Worm (Caenorhabditis elegans) whole organism, L3 larva: ENCODE measurements around the gene cutl-11.

Source experiments
- R02D3.7 ChIP-seq: fragments of 150-350 bp; optimal IDR thresholded peaks from 2 replicates; lab custom pipeline; 2014; ENCODE audit warnings: missing biosample characterization, missing genetic modification characterization
- ama-1 ChIP-seq: fragments of 150-350 bp; optimal IDR thresholded peaks from 2 replicates; lab custom pipeline; 2018
- ceh-16 ChIP-seq: sonication (generic microtip); optimal IDR thresholded peaks from 2 replicates; lab custom pipeline; 2017; ENCODE audit warnings: missing biosample characterization, missing genetic modification characterization
- ceh-28 ChIP-seq: fragments of 150-350 bp; optimal IDR thresholded peaks from 2 replicates; lab custom pipeline; 2014; ENCODE audit warnings: missing biosample characterization, missing genetic modification reagents, missing genetic modification characterization
- ceh-9 ChIP-seq: sonication (generic microtip); optimal IDR thresholded peaks from 2 replicates; lab custom pipeline; 2018; ENCODE audit warnings: missing biosample characterization, missing genetic modification characterization
- egl-5 ChIP-seq: fragments of 150-350 bp; optimal IDR thresholded peaks from 2 replicates; lab custom pipeline; 2017; ENCODE audit warnings: missing biosample characterization, missing genetic modification reagents, missing genetic modification characterization, inconsistent platforms
- elt-1 ChIP-seq: fragments of 150-350 bp; optimal IDR thresholded peaks from 2 replicates; lab custom pipeline; 2014; ENCODE audit warnings: missing biosample characterization, missing genetic modification characterization
- elt-2 ChIP-seq: sonication (generic microtip); optimal IDR thresholded peaks from 2 replicates; lab custom pipeline; 2016; ENCODE audit warnings: missing genetic modification reagents, mild to moderate bottlenecking, missing genetic modification characterization, missing compliant biosample characterization
- elt-3 ChIP-seq, 3 experiments: fragments of 150-350 bp in 1 of 3; sonication (generic microtip) in 2 of 3; optimal IDR thresholded peaks; 2 replicates in 2 of 3; 4 replicates in 1 of 3; lab custom pipeline; 2014 to 2017; ENCODE audit warnings: missing biosample characterization in 3 of 3, missing genetic modification characterization in 3 of 3
- fkh-10 ChIP-seq: sonication (generic microtip); optimal IDR thresholded peaks from 2 replicates; lab custom pipeline; 2017; ENCODE audit warnings: missing biosample characterization, missing genetic modification reagents, missing genetic modification characterization
- fos-1 ChIP-seq: fragments of 150-350 bp; optimal IDR thresholded peaks from 2 replicates; lab custom pipeline; 2014; ENCODE audit warnings: missing biosample characterization, missing genetic modification characterization
- jun-1 ChIP-seq: fragments of 150-350 bp; optimal IDR thresholded peaks from 2 replicates; lab custom pipeline; 2014; ENCODE audit warnings: missing biosample characterization, missing genetic modification reagents, missing genetic modification characterization
- lin-39 ChIP-seq: fragments of 150-350 bp; optimal IDR thresholded peaks from 2 replicates; lab custom pipeline; 2018; ENCODE audit warnings: missing biosample characterization, missing genetic modification reagents, missing genetic modification characterization
- lsy-12 ChIP-seq: sonication (generic microtip); optimal IDR thresholded peaks from 2 replicates; lab custom pipeline; 2016; ENCODE audit warnings: mild to moderate bottlenecking, missing genetic modification characterization, missing compliant biosample characterization
- nfya-1 ChIP-seq: sonication (generic microtip); optimal IDR thresholded peaks from 2 replicates; lab custom pipeline; 2017; ENCODE audit warnings: missing genetic modification characterization, mild to moderate bottlenecking, missing compliant biosample characterization, antibody characterized with exemption, moderate library complexity; ENCODE audit not compliant: insufficient read depth
- nhr-11 ChIP-seq: fragments of 150-350 bp; optimal IDR thresholded peaks from 2 replicates; lab custom pipeline; 2014; ENCODE audit warnings: missing biosample characterization, missing genetic modification characterization
- nhr-12 ChIP-seq: fragments of 150-350 bp; optimal IDR thresholded peaks from 2 replicates; lab custom pipeline; 2014; ENCODE audit warnings: missing biosample characterization, missing genetic modification characterization
- nhr-23 ChIP-seq: fragments of 150-350 bp; optimal IDR thresholded peaks from 2 replicates; lab custom pipeline; 2014; ENCODE audit warnings: missing biosample characterization, missing genetic modification reagents, missing genetic modification characterization
- nhr-237 ChIP-seq: fragments of 150-350 bp; optimal IDR thresholded peaks from 2 replicates; lab custom pipeline; 2014; ENCODE audit warnings: missing biosample characterization, missing genetic modification characterization
- nhr-25 ChIP-seq: sonication (generic microtip); optimal IDR thresholded peaks from 2 replicates; lab custom pipeline; 2017; ENCODE audit warnings: missing biosample characterization, missing genetic modification characterization
- nhr-28 ChIP-seq: fragments of 150-350 bp; optimal IDR thresholded peaks from 2 replicates; lab custom pipeline; 2014; ENCODE audit warnings: missing biosample characterization, missing genetic modification characterization
- nhr-43 ChIP-seq: sonication (generic microtip); optimal IDR thresholded peaks from 2 replicates; lab custom pipeline; 2016; ENCODE audit warnings: mild to moderate bottlenecking, missing genetic modification characterization, missing compliant biosample characterization; ENCODE audit not compliant: poor library complexity, severe bottlenecking
- nhr-76 ChIP-seq: fragments of 150-350 bp; sonication (generic microtip); optimal IDR thresholded peaks from 5 replicates; lab custom pipeline; 2014; ENCODE audit warnings: missing biosample characterization, missing genetic modification characterization
- nhr-77 ChIP-seq: fragments of 150-350 bp; optimal IDR thresholded peaks from 2 replicates; lab custom pipeline; 2014; ENCODE audit warnings: missing biosample characterization, missing genetic modification characterization
- pha-4 ChIP-seq: fragments of 150-350 bp; optimal IDR thresholded peaks from 2 replicates; lab custom pipeline; 2014; ENCODE audit warnings: missing biosample characterization, missing genetic modification reagents, missing genetic modification characterization
- pqm-1 ChIP-seq: fragments of 150-350 bp; optimal IDR thresholded peaks from 2 replicates; lab custom pipeline; 2017; ENCODE audit warnings: missing biosample characterization, missing genetic modification characterization, inconsistent platforms
- sea-2 ChIP-seq: fragments of 150-350 bp; sonication (generic microtip); optimal IDR thresholded peaks from 4 replicates; lab custom pipeline; 2014; ENCODE audit warnings: missing biosample characterization, missing genetic modification reagents, missing genetic modification characterization
- unc-39 ChIP-seq: sonication (generic microtip); optimal IDR thresholded peaks from 4 replicates; lab custom pipeline; 2017; ENCODE audit warnings: missing biosample characterization, missing genetic modification characterization
- unc-62 ChIP-seq: fragments of 150-350 bp; sonication (generic microtip); optimal IDR thresholded peaks from 4 replicates; lab custom pipeline; 2014; ENCODE audit warnings: missing biosample characterization, missing genetic modification reagents, missing genetic modification characterization
- zag-1 ChIP-seq: fragments of 150-350 bp; optimal IDR thresholded peaks from 2 replicates; lab custom pipeline; 2014; ENCODE audit warnings: missing biosample characterization, missing genetic modification characterization
- ztf-4 ChIP-seq: fragments of 150-350 bp; optimal IDR thresholded peaks from 2 replicates; lab custom pipeline; 2014; ENCODE audit warnings: missing biosample characterization, missing genetic modification characterization

cutl-11 gene

ce11 chrX:11693092-11693491, 42.4 kb upstream of the cutl-11 start, which contains the start of gene smcl-1 (continued):
- TF ChIP-seq nhr-25 (peak; percentile 31), ama-1 (lab: Kevin White, UChicago) (no peak), jun-1 (tag; lab: Kevin White, UChicago) (no peak), ztf-4 (no peak), elt-2 (tag; lab: Kevin White, UChicago) (peak; percentile 28), sea-2 (GFP tag; lab: Kevin White, UChicago) (no peak), elt-3 (tag; optimal IDR thresholded peaks at IDR 0.05; lab: Kevin White, UChicago) (no peak), nhr-23 (tag; lab: Kevin White, UChicago) (no peak)
- TF ChIP-seq, all 47 proteins: peak for 7

ce11 chrX:11690014-11690591, 39.5 kb upstream of the cutl-11 start, which contains the start of the genes C44C10.10 and C44C10.5:
TSS of gene C44C10.10 (plus strand) at chrX:11690314.
TSS of gene C44C10.5 (plus strand) at chrX:11690541.
- TF ChIP-seq ceh-9 (tag; lab: Kevin White, UChicago) (no peak), ama-1 (lab: Kevin White, UChicago) (no peak), nhr-43 (tag; lab: Kevin White, UChicago) (no peak), unc-62 (no peak)

DNA sequence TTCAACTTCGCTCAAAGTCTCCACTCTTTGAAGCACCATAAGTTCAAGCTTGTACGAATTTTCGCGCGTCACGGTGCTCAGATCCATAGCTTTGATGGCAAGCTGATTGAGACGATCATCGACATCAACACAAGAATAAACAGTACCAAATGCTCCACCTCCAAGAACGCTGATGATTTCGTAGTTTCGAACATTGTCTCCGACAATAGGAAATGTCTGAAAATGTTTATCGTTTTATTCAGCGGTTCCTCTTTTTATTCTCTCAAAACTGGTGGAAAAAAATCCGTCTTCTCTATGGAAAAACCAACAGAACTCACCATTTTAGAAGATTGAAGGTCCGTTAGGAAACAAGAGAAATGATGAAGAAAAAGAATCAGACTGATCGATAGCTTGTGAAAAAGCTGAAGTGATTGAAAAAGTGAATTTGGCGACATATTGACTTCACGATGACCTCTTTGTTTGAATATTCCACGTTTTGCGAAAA, 37.2 kb upstream of the cutl-11 start, which contains the start of gene C44C10.7:
TSS of gene C44C10.7 (minus strand) at position 434 of the 484 bp plus-strand sequence.
- TF ChIP-seq lin-39 = no peak
- no peak for TF ChIP-seq elt-3 (tag; optimal IDR thresholded peaks at IDR 0.05; lab: Kevin White, UChicago)
- TF ChIP-seq ceh-16 (tag; lab: Kevin White, UChicago) = no peak
- no peak for TF ChIP-seq nhr-11 (tag; lab: Kevin White, UChicago)
- no peak for TF ChIP-seq jun-1 (tag; lab: Kevin White, UChicago)
- TF ChIP-seq R02D3.7 (tag; lab: Kevin White, UChicago) = no peak
- TF ChIP-seq nhr-237 (tag; lab: Kevin White, UChicago) = no peak
- TF ChIP-seq pqm-1 = no peak
- TF ChIP-seq elt-2 (tag; lab: Kevin White, UChicago) = no peak
- TF ChIP-seq elt-1 (tag; lab: Kevin White, UChicago) = no peak
- TF ChIP-seq nhr-25 = no peak
- TF ChIP-seq nhr-77 (tag; lab: Kevin White, UChicago) = no peak
- no peak for TF ChIP-seq pha-4 (tag; lab: Kevin White, UChicago)
- TF ChIP-seq nhr-12 (tag; lab: Kevin White, UChicago) = no peak
- no peak for TF ChIP-seq nfya-1 (tag; lab: Kevin White, UChicago)
- no peak for TF ChIP-seq ceh-28 (tag; lab: Kevin White, UChicago)
- no peak for TF ChIP-seq lsy-12 (tag; lab: Kevin White, UChicago)
- no peak for TF ChIP-seq nhr-43 (tag; lab: Kevin White, UChicago)
- no peak for TF ChIP-seq ceh-9 (tag; lab: Kevin White, UChicago)

ce11 chrX:11684261-11684660, 33.6 kb upstream of the cutl-11 start, which contains the start of gene hnd-1:
TSS of gene hnd-1 (plus strand) at chrX:11684561.
- no peak for TF ChIP-seq nhr-28 (tag; lab: Kevin White, UChicago)

- TF ChIP-seq fkh-10 (GFP tag; lab: Kevin White, UChicago) = no peak
- no peak for TF ChIP-seq nhr-237 (tag; lab: Kevin White, UChicago)
- no peak for TF ChIP-seq egl-5 (tag; lab: Kevin White, UChicago)
- TF ChIP-seq pqm-1 = peak; percentile 79
- no peak for TF ChIP-seq fos-1 (tag; lab: Kevin White, UChicago)
- peak; percentile 15 for TF ChIP-seq jun-1 (tag; lab: Kevin White, UChicago)
- TF ChIP-seq zag-1 = no peak
- no peak for TF ChIP-seq unc-39
- TF ChIP-seq nhr-76 = no peak
- TF ChIP-seq elt-2 (tag; lab: Kevin White, UChicago) = peak; percentile 91
- no peak for TF ChIP-seq nfya-1 (tag; lab: Kevin White, UChicago)
- TF ChIP-seq nhr-28 (tag; lab: Kevin White, UChicago) = no peak
These were observed 30.2 kb upstream of the cutl-11 start, which contains the start of gene T04F8.7 for ce11 chrX:11680851-11681250. TSS of gene T04F8.7 (minus strand) at chrX:11680980.
